Fruit fly (Drosophila melanogaster) whole organism, wandering third instar larva: Measurements from ENCODE around the gene CG14054.

Source experiments
- CG32264 ChIP-seq: fragments of 200-800 bp; sonication (Bioruptor generic); optimal IDR thresholded peaks from 2 replicates; lab custom pipeline; 2016; ENCODE audit warnings: missing biosample characterization, missing genetic modification characterization
- Dfd ChIP-seq: fragments of >200 bp; optimal IDR thresholded peaks from 2 replicates; lab custom pipeline; 2017; ENCODE audit warnings: missing biosample characterization, missing genetic modification characterization
- Vsx2 ChIP-seq: fragments of 200-300, 225-300 bp; sonication (Bioruptor generic); optimal IDR thresholded peaks from 2 replicates; lab custom pipeline; 2018; ENCODE audit warnings: missing biosample characterization, missing genetic modification characterization; ENCODE audit not compliant: partially characterized antibody
- fru ChIP-seq: fragments of 200-800 bp; sonication (Bioruptor generic); optimal IDR thresholded peaks from 3 replicates; lab custom pipeline; 2016; ENCODE audit warnings: missing biosample characterization, mild to moderate bottlenecking, missing genetic modification characterization
- h ChIP-seq: fragments of 200-800 bp; sonication (Bioruptor generic); optimal IDR thresholded peaks from 3 replicates; lab custom pipeline; 2016; ENCODE audit warnings: missing biosample characterization, mild to moderate bottlenecking, missing genetic modification characterization
- lola ChIP-seq: fragments of >200 bp; optimal IDR thresholded peaks from 2 replicates; lab custom pipeline; 2017; ENCODE audit warnings: missing biosample characterization, missing genetic modification characterization
- pan ChIP-seq: fragments of >200 bp; optimal IDR thresholded peaks from 2 replicates; lab custom pipeline; 2017
- usp ChIP-seq: fragments of >200 bp; optimal IDR thresholded peaks from 2 replicates; lab custom pipeline; 2017; ENCODE audit warnings: missing biosample characterization, missing genetic modification characterization

DNA sequence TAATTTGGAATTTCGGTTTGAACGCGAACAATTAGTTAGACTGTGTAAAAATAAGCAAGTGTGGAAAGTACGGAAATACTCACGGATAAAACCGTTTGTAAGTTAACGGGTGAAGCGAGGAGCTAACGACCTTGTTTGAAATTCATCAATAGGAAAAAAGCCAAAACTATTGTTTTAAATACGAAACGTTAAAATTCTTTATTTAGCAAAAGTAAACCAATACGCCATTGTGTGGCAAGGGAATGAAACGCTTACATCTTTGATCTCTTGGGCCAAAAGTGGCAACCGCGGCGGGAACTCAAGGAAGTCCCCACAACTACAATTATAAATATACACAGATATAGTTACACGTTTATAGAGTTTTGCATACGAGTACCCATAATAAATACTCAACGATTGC lies at the start of gene CG14054:
- TF ChIP-seq Vsx2 (GFP tag; lab: Kevin White, UChicago) (no peak), Dfd (GFP tag; lab: Kevin White, UChicago) (no peak), lola (GFP tag; lab: Kevin White, UChicago) (no peak), h (GFP tag; lab: Kevin White, UChicago) (no peak), CG32264 (GFP tag; lab: Kevin White, UChicago) (no peak), fru (GFP tag; lab: Kevin White, UChicago) (no peak), pan (lab: Kevin White, UChicago) (no peak), usp (no peak)
